Fruit fly (Drosophila melanogaster): ENCODE results near the gene CG11760.

The CG11760 gene

dm6 chr3R:8676560-8677000 lies 42.4 kb upstream of the CG11760 start, which contains the start of the genes Unc50, CG11755 and CG8043 (continued):
- TF ChIP-seq CG12155 (GFP tag; optimal IDR thresholded peaks at IDR 0.05): peak; percentile 77
- TF ChIP-seq CG13123 (GFP tag; optimal IDR thresholded peaks at IDR 0.05): peak; percentile 66
- TF ChIP-seq Ravus (GFP tag; IDR thresholded peaks at IDR 0.05): peak; percentile 10; the same call in 1 of the 2 replicates
- TF ChIP-seq CG12299 (tag; optimal IDR thresholded peaks at IDR 0.05): peak; percentile 28
- no peak for TF ChIP-seq CG5953 (GFP tag; IDR thresholded peaks at IDR 0.05)
- TF ChIP-seq CG16815 (GFP tag; optimal IDR thresholded peaks at IDR 0.05): peak; percentile 57
- TF ChIP-seq CG9609 (GFP tag; optimal IDR thresholded peaks at IDR 0.05): peak; percentile 68
- peak; percentile 69 for TF ChIP-seq gsb-n (tag; optimal IDR thresholded peaks at IDR 0.05)
- peak; percentile 51 for TF ChIP-seq CG4730 (GFP tag; IDR thresholded peaks at IDR 0.05)
- TF ChIP-seq slbo (GFP tag; IDR thresholded peaks at IDR 0.05): peak; percentile 83
- peak; percentile 99 for TF ChIP-seq CG34224 (GFP tag; IDR thresholded peaks at IDR 0.05; ENCODE audit: partially characterized antibody)
- no peak for TF ChIP-seq Tbp (GFP tag; optimal IDR thresholded peaks at IDR 0.05)
- TF ChIP-seq Drgx (GFP tag; IDR thresholded peaks at IDR 0.05): peak; percentile 35; the same call in 1 of the 2 replicates
- TF ChIP-seq TFAM (GFP tag; optimal IDR thresholded peaks at IDR 0.05): no peak
- TF ChIP-seq caup (GFP tag; optimal IDR thresholded peaks at IDR 0.05; ENCODE audit: severe bottlenecking): peak; percentile 52
- TF ChIP-seq CG31388 (GFP tag; optimal IDR thresholded peaks at IDR 0.05): peak; percentile 30
- TF ChIP-seq CG12219 (GFP tag; optimal IDR thresholded peaks at IDR 0.05): peak; percentile 35
- no peak for TF ChIP-seq CG6854 (GFP tag; optimal IDR thresholded peaks at IDR 0.05)
- TF ChIP-seq Med (GFP tag): peak; percentile 95
- TF ChIP-seq C15 (GFP tag; IDR thresholded peaks at IDR 0.05): peak; percentile 16; the same call in 1 of the 3 replicates
- no peak for TF ChIP-seq PHDP (tag; optimal IDR thresholded peaks at IDR 0.05)
- TF ChIP-seq CG3995 (GFP tag; optimal IDR thresholded peaks at IDR 0.05): peak; percentile 56
- TF ChIP-seq CG30403 (GFP tag; optimal IDR thresholded peaks at IDR 0.05): peak; percentile 90
- peak; percentile 44 for TF ChIP-seq cato (GFP tag; optimal IDR thresholded peaks at IDR 0.05; ENCODE audit: borderline replicate concordance)
- TF ChIP-seq Hmx (GFP tag; optimal IDR thresholded peaks at IDR 0.05): peak; percentile 66
- TF ChIP-seq CG13624 (GFP tag; optimal IDR thresholded peaks at IDR 0.05): peak; percentile 71
- no peak for TF ChIP-seq Lpt (GFP tag; optimal IDR thresholded peaks at IDR 0.05)
- peak; percentile 81 for TF ChIP-seq CG11456 (GFP tag; IDR thresholded peaks at IDR 0.05)
- no peak for TF ChIP-seq gsb (GFP tag; IDR thresholded peaks at IDR 0.05)
- TF ChIP-seq ssp (GFP tag; IDR thresholded peaks at IDR 0.05): peak; percentile 70
- TF ChIP-seq CG10462 (GFP tag; optimal IDR thresholded peaks at IDR 0.05): peak; percentile 48
- TF ChIP-seq gcm2 (GFP tag; optimal IDR thresholded peaks at IDR 0.05): no peak
- no peak for TF ChIP-seq CG12071 (GFP tag; optimal IDR thresholded peaks at IDR 0.05)
- peak; percentile 45 for TF ChIP-seq CG5245 (GFP tag; optimal IDR thresholded peaks at IDR 0.05)
- TF ChIP-seq jigr1 (GFP tag; IDR thresholded peaks at IDR 0.05): peak; percentile 75; the same call in 2 of the 3 replicates
- TF ChIP-seq inv (GFP tag; IDR thresholded peaks at IDR 0.05; ENCODE audit: partially characterized antibody): peak; percentile 97
- peak; percentile 39 for TF ChIP-seq CG7987 (GFP tag; optimal IDR thresholded peaks at IDR 0.05)
- peak; percentile 44 for TF ChIP-seq CG3838 (GFP tag; optimal IDR thresholded peaks at IDR 0.05)
- peak; percentile 51 for TF ChIP-seq CG2875 (GFP tag; optimal IDR thresholded peaks at IDR 0.05)
- peak; percentile 76 for TF ChIP-seq cas (GFP tag; IDR thresholded peaks at IDR 0.05)
- TF ChIP-seq Lim3 (GFP tag; IDR thresholded peaks at IDR 0.05): no peak
- TF ChIP-seq CG18476 (GFP tag; optimal IDR thresholded peaks at IDR 0.05): peak; percentile 54
- TF ChIP-seq NK7.1 (GFP tag; optimal IDR thresholded peaks at IDR 0.05): peak; percentile 25
- peak in 1 of 3 experiments; percentile 82 for TF ChIP-seq lola (GFP tag; optimal IDR thresholded peaks at IDR 0.05)
- TF ChIP-seq CG33213 (GFP tag; optimal IDR thresholded peaks at IDR 0.05): peak; percentile 59
- peak; percentile 66 for TF ChIP-seq fd96Cb (tag; optimal IDR thresholded peaks at IDR 0.05)
- TF ChIP-seq Xrp1 (GFP tag; IDR thresholded peaks at IDR 0.05): peak; percentile 82
- TF ChIP-seq CG18011 (GFP tag; optimal IDR thresholded peaks at IDR 0.05): peak; percentile 70
- TF ChIP-seq pita (GFP tag; optimal IDR thresholded peaks at IDR 0.05): no peak
- peak; percentile 57 for TF ChIP-seq Six4 (GFP tag; optimal IDR thresholded peaks at IDR 0.05)
- no peak for TF ChIP-seq da (GFP tag; optimal IDR thresholded peaks at IDR 0.05)
- no peak for TF ChIP-seq fru (optimal IDR thresholded peaks at IDR 0.05)
